Worm (Caenorhabditis elegans) whole organism, L2 larva: Measurements from ENCODE around the gene C16C10.9.

ENCODE experiments used
- R02D3.7 ChIP-seq: fragments of 150-350 bp; optimal IDR thresholded peaks from 2 replicates; lab custom pipeline; 2014; ENCODE audit warnings: missing biosample characterization, missing genetic modification characterization
- ZK546.5 ChIP-seq: sonication (generic microtip); optimal IDR thresholded peaks from 2 replicates; lab custom pipeline; 2017; ENCODE audit warnings: missing biosample characterization, missing genetic modification characterization
- egl-27 ChIP-seq: sonication (generic microtip); optimal IDR thresholded peaks from 3 replicates; lab custom pipeline; 2017; ENCODE audit warnings: missing biosample characterization, missing genetic modification reagents, missing genetic modification characterization
- fos-1 ChIP-seq: fragments of 150-350 bp; optimal IDR thresholded peaks from 2 replicates; lab custom pipeline; 2014; ENCODE audit warnings: missing biosample characterization, missing genetic modification characterization
- gmeb-1 ChIP-seq: fragments of 150-350 bp; optimal IDR thresholded peaks from 2 replicates; lab custom pipeline; 2014; ENCODE audit warnings: missing biosample characterization, missing genetic modification characterization
- lin-13 ChIP-seq: fragments of 150-350 bp; optimal IDR thresholded peaks from 2 replicates; lab custom pipeline; 2014; ENCODE audit warnings: missing biosample characterization, missing genetic modification reagents, missing genetic modification characterization
- mdl-1 ChIP-seq, 2 experiments: fragments of 150-350 bp in 1 of 2; sonication (generic microtip) in 1 of 2; optimal IDR thresholded peaks; 2 replicates each; lab custom pipeline; 2017; ENCODE audit warnings: missing biosample characterization in 2 of 2, missing genetic modification characterization in 2 of 2
- nhr-129 ChIP-seq: fragments of 150-350 bp; optimal IDR thresholded peaks from 2 replicates; lab custom pipeline; 2014; ENCODE audit warnings: missing biosample characterization, missing genetic modification characterization
- nhr-25 ChIP-seq: fragments of 150-350 bp; sonication (generic microtip); optimal IDR thresholded peaks from 3 replicates; lab custom pipeline; 2014; ENCODE audit warnings: missing biosample characterization, missing genetic modification characterization
- unc-62 ChIP-seq: fragments of 150-350 bp; optimal IDR thresholded peaks from 2 replicates; lab custom pipeline; 2014; ENCODE audit warnings: missing biosample characterization, missing genetic modification reagents, missing genetic modification characterization

- TF ChIP-seq fos-1 (tag; lab: Kevin White, UChicago) (no peak), lin-13 (GFP tag; lab: Kevin White, UChicago) (no peak), egl-27 (no peak), R02D3.7 (tag; lab: Kevin White, UChicago) (no peak), ZK546.5 (tag; lab: Kevin White, UChicago) (no peak), nhr-129 (no peak), nhr-25 (tag; lab: Kevin White, UChicago) (no peak), mdl-1 (tag; optimal IDR thresholded peaks at IDR 0.05; lab: Kevin White, UChicago) (no peak), unc-62 (no peak), gmeb-1 (tag; lab: Kevin White, UChicago) (no peak)
Measured at ce11 chrIII:4123900-4124299, 33.3 kb downstream of the C16C10.9 start.
